Fruit fly (Drosophila melanogaster): ENCODE results near the gene Ncoa6.

- TF ChIP-seq Hr78 (GFP tag; optimal IDR thresholded peaks at IDR 0.05) = no peak
- TF ChIP-seq dl (GFP tag; optimal IDR thresholded peaks at IDR 0.05; ENCODE audit: insufficient read depth in 1 of 2, partially characterized antibody in 2 of 2) = no peak
- TF ChIP-seq OdsH (GFP tag; optimal IDR thresholded peaks at IDR 0.05) = peak; percentile 97
- peak; percentile 96 for TF ChIP-seq rgr (GFP tag; optimal IDR thresholded peaks at IDR 0.05)
- no peak for TF ChIP-seq Myc (optimal IDR thresholded peaks at IDR 0.05)
- TF ChIP-seq ey (GFP tag; optimal IDR thresholded peaks at IDR 0.05) = peak; percentile 97
- peak; percentile 94 for TF ChIP-seq fru (GFP tag; optimal IDR thresholded peaks at IDR 0.05)
- no peak for TF ChIP-seq Dif (GFP tag; optimal IDR thresholded peaks at IDR 0.05; ENCODE audit: partially characterized antibody)
- no peak for TF ChIP-seq pan (optimal IDR thresholded peaks at IDR 0.05)
- TF ChIP-seq Jra (GFP tag; optimal IDR thresholded peaks at IDR 0.05) = peak; percentile 15
- peak; percentile 84 for TF ChIP-seq psq (GFP tag; optimal IDR thresholded peaks at IDR 0.05)
- peak; percentile 95 for TF ChIP-seq Sp1 (GFP tag; optimal IDR thresholded peaks at IDR 0.05)
- TF ChIP-seq h (GFP tag; optimal IDR thresholded peaks at IDR 0.05) = peak; percentile 97
- no peak for TF ChIP-seq jim (GFP tag; optimal IDR thresholded peaks at IDR 0.05)
These were observed 33.9 kb downstream of the Ncoa6 start for dm6 chr2L:5292643-5292963.
